Worm (Caenorhabditis elegans) whole organism, L4 larva: Measurements from ENCODE around the gene del-9.

Experiments used
- ZK337.2 ChIP-seq: fragments of 200-800 bp; sonication (Bioruptor generic); IDR thresholded peaks from 2 replicates; pipeline ENCODE4 v1.3.6; 2022; ENCODE audit warnings: missing genetic modification reagents, missing genetic modification characterization, missing compliant biosample characterization
- ZK546.5 ChIP-seq, 2 experiments: sonication (generic microtip); optimal IDR thresholded peaks; 2 replicates each; lab custom pipeline; 2017; ENCODE audit warnings: missing biosample characterization in 2 of 2, missing genetic modification characterization in 2 of 2
- ces-1 ChIP-seq: fragments of 150-350 bp; sonication (generic microtip); optimal IDR thresholded peaks from 4 replicates; lab custom pipeline; 2014; ENCODE audit warnings: missing biosample characterization, missing genetic modification reagents, missing genetic modification characterization
- nhr-77 ChIP-seq: fragments of 150-350 bp; optimal IDR thresholded peaks from 2 replicates; lab custom pipeline; 2014; ENCODE audit warnings: missing biosample characterization, missing genetic modification characterization
- skn-1 ChIP-seq: fragments of 150-350 bp; optimal IDR thresholded peaks from 2 replicates; lab custom pipeline; 2014; ENCODE audit warnings: missing biosample characterization, missing genetic modification characterization

DNA sequence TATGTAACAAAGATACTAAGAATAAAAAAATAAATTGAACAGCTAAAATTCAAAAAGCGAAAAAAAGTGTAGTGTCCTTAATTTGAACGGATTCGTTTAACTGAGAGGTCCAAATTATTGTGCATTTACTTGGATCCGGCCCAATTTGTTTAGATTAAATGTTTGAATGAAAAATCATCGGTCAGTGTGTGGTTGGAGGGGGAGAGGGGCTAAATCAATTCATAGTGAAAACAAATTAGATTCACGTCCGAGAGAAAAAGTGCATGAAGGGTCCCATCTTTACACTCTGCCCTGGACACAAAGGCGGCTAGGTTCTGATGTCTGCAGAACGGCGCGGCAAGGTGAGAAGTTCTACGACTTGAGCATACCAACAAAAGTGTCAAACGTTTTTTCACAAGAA is 1.7 kb upstream of the del-9 start:
- no peak for TF ChIP-seq nhr-77 (tag; lab: Kevin White, UChicago)
- no peak for TF ChIP-seq ZK546.5 (tag; optimal IDR thresholded peaks at IDR 0.05; lab: Kevin White, UChicago)
- no peak for TF ChIP-seq ZK337.2
- TF ChIP-seq ces-1 (GFP tag; lab: Kevin White, UChicago) = no peak
- no peak for TF ChIP-seq skn-1 (tag; lab: Kevin White, UChicago)
